Worm (Caenorhabditis elegans) whole organism, early embryonic: ENCODE results near the gene T27E9.2.

ENCODE experiments used
- B0310.2 ChIP-seq: sonication (generic microtip); optimal IDR thresholded peaks from 2 replicates; lab custom pipeline; 2016; ENCODE audit warnings: mild to moderate bottlenecking, missing genetic modification characterization, missing compliant biosample characterization
- F13C5.2 ChIP-seq: sonication (generic microtip); optimal IDR thresholded peaks from 2 replicates; lab custom pipeline; 2017; ENCODE audit warnings: mild to moderate bottlenecking, missing genetic modification characterization, inconsistent platforms, missing compliant biosample characterization
- aly-1 ChIP-seq: sonication (generic microtip); optimal IDR thresholded peaks from 2 replicates; lab custom pipeline; 2016; ENCODE audit warnings: missing genetic modification characterization, missing compliant biosample characterization
- ama-1 ChIP-seq: fragments of 150-350 bp; optimal IDR thresholded peaks from 2 replicates; lab custom pipeline; 2014
- ceh-13 ChIP-seq: fragments of 200-800 bp; sonication (Bioruptor generic); optimal IDR thresholded peaks from 2 replicates; lab custom pipeline; 2018; ENCODE audit warnings: mild to moderate bottlenecking, missing genetic modification characterization, missing compliant biosample characterization
- ceh-36 ChIP-seq: sonication (generic microtip); optimal IDR thresholded peaks from 2 replicates; lab custom pipeline; 2016; ENCODE audit warnings: missing genetic modification characterization, inconsistent platforms, missing compliant biosample characterization
- ets-7 ChIP-seq: sonication (generic microtip); optimal IDR thresholded peaks from 2 replicates; lab custom pipeline; 2016; ENCODE audit warnings: missing genotype, missing genetic modification characterization, missing compliant biosample characterization
- flt-1 ChIP-seq: fragments of 200-800 bp; sonication (Bioruptor generic); IDR thresholded peaks from 2 replicates; pipeline ENCODE4 v1.3.6; 2022; ENCODE audit warnings: missing genetic modification characterization, missing compliant biosample characterization
- hmbx-1 ChIP-seq: sonication (generic microtip); optimal IDR thresholded peaks from 2 replicates; lab custom pipeline; 2016; ENCODE audit warnings: mild to moderate bottlenecking, missing genetic modification characterization, missing compliant biosample characterization
- hmg-4 ChIP-seq: fragments of 200-800 bp; sonication (Bioruptor generic); optimal IDR thresholded peaks from 2 replicates; lab custom pipeline; 2018; ENCODE audit warnings: mild to moderate bottlenecking, missing genetic modification characterization, missing compliant biosample characterization
- hnd-1 ChIP-seq: sonication (generic microtip); optimal IDR thresholded peaks from 2 replicates; lab custom pipeline; 2016; ENCODE audit warnings: missing genetic modification characterization, missing compliant biosample characterization
- pes-1 ChIP-seq: fragments of 200-800 bp; sonication (Bioruptor generic); IDR thresholded peaks from 2 replicates; pipeline ENCODE4 v1.3.6; 2022; ENCODE audit warnings: missing genetic modification reagents, missing genetic modification characterization, missing compliant biosample characterization
- scrt-1 ChIP-seq: fragments of 200-800 bp; sonication (Bioruptor generic); IDR thresholded peaks from 2 replicates; pipeline ENCODE4 v1.3.6; 2022; ENCODE audit warnings: missing genetic modification characterization, missing compliant biosample characterization
- sea-1 ChIP-seq: fragments of 200-800 bp; sonication (Bioruptor generic); conservative IDR thresholded peaks from 2 replicates; pipeline ENCODE4 v1.3.6; 2022; ENCODE audit warnings: missing genetic modification characterization, missing compliant biosample characterization
- tbx-11 ChIP-seq: fragments of 200-800 bp; sonication (Bioruptor generic); IDR thresholded peaks from 2 replicates; pipeline ENCODE4 v1.3.6; 2022; ENCODE audit warnings: missing genetic modification characterization, missing compliant biosample characterization
- tbx-37 ChIP-seq: fragments of 200-800 bp; sonication (Bioruptor generic); conservative IDR thresholded peaks from 2 replicates; pipeline ENCODE4 v1.3.6; 2022; ENCODE audit warnings: missing genetic modification reagents, missing genetic modification characterization, missing compliant biosample characterization
- tra-4 ChIP-seq: sonication (generic microtip); optimal IDR thresholded peaks from 2 replicates; lab custom pipeline; 2017; ENCODE audit warnings: missing genetic modification characterization, missing compliant biosample characterization

Gene T27E9.2

DNA sequence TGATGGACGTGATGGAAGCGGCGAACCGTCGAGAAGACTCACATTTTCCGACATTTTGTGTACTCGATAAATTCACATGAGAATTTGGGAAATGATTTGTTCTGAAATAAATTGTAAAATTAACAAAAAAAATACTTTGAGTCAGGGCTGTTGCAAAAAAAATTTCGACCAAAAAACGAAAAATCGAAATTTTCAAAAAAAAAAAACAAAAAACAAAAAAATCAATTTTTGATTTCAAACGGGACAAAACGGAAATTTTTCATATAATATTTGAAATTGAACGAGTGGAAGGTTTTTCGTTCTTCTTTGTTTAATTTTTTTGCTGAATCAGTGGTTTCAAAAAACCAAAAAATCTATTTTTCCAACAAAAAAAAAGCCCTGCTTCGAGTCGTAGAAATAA lies 7.2 kb downstream of the T27E9.2 start, which contains the start of gene cua-1:
TSS of gene cua-1 (minus strand) at position 101 of the 400 bp plus-strand sequence.
- TF ChIP-seq hmbx-1 (tag; lab: Kevin White, UChicago): no peak

DNA sequence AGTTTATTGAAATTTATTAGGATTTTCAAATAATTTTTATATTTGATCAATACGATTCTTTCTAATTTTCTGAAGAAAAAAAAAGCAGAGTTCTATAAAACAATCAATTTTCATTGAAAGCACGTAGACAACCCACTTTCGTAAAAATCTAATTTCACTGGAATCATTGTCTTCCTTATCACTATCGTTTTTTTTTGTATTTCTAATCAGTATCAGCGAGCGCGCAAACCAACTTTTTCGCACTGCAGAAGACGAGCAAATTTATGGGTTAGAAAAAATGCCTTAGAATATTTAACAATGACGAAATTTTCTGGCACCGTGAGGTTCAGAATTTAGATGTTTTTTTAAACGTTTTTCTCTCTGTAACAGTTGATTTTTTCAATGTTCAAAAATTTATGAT lies 9.6 kb downstream of the T27E9.2 start:
- TF ChIP-seq B0310.2 (tag; lab: Kevin White, UChicago) (no peak), ceh-13 (GFP tag; lab: Kevin White, UChicago) (no peak), scrt-1 (no peak), flt-1 (GFP tag; lab: Robert Waterston, UW) (no peak), tbx-11 (GFP tag; lab: Robert Waterston, UW) (no peak), hnd-1 (no peak), aly-1 (no peak), ets-7 (tag; lab: Kevin White, UChicago) (no peak), ama-1 (no peak), hmbx-1 (tag; lab: Kevin White, UChicago) (no peak), pes-1 (GFP tag; lab: Robert Waterston, UW) (no peak), tra-4 (tag; lab: Kevin White, UChicago) (no peak), F13C5.2 (tag; lab: Kevin White, UChicago) (no peak)

DNA sequence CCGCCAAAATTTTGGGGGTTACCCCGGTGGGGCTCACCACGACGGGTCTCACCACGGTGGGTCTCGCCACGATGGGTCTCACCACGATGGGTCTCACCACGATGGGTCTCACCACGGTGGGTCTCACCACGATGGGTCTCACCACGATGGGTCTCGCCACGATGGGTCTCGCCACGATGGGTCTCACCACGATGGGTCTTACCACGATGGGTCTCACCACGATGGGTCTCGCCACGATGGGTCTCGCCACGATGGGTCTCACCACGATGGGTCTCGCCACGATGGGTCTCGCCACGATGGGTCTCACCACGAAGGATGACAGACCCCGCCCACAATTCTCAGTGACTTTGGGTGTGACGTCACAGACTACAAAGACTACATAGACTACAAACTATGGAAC lies 14.1 kb downstream of the T27E9.2 start:
- 0 out of 2 replicates have a peak, but pooled peaks have one; percentile 32 for TF ChIP-seq tbx-37 (GFP tag; lab: Robert Waterston, UW)

DNA sequence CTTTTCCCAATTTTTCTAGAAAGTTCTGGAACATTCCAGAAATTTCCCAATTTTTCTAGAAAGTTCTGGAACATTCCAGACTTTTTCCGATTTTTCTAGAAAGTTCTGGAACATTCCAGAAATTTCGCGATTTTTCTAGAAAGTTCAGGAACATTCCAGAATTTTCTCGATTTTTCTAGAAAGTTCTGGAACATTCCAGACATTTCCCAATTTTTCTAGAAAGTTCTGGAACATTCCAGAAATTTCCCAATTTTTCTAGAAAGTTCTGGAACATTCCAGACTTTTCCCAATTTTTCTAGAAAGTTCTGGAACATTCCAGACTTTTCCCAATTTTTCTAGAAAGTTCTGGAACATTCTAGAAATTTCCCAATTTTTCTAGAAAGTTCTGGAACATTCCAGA lies 14.9 kb downstream of the T27E9.2 start:
- TF ChIP-seq pes-1 (GFP tag; lab: Robert Waterston, UW): peak; percentile 39; the same call in 1 of the 2 replicates
- TF ChIP-seq tbx-11 (GFP tag; lab: Robert Waterston, UW): peak; percentile 25; the same call in 1 of the 2 replicates

DNA sequence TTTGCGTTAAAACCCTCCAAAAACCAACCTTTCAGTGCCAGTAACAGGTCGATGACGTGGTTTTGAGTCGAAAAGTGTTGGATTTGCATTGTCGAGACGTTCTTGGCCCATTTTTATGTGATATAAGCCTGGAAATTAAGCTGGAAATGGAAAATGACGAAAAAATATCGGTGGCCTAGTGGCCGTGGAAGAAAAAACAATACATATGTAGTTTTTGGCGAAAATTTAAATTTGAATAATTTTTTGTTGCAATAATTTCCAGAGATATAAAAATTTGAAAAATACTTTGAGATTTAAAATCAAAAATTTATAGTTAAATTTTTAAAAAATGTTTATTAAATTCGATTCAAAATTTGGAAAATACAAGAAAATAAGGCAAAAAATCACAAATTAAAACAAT lies 23.0 kb downstream of the T27E9.2 start, which contains the start of gene ciao-2B:
TSS of gene ciao-2B (minus strand) at position 130 of the 400 bp plus-strand sequence.
- TF ChIP-seq B0310.2 (tag; lab: Kevin White, UChicago) (no peak), tbx-37 (GFP tag; lab: Robert Waterston, UW) (peak; percentile 35; the same call in 1 of the 2 replicates)

DNA sequence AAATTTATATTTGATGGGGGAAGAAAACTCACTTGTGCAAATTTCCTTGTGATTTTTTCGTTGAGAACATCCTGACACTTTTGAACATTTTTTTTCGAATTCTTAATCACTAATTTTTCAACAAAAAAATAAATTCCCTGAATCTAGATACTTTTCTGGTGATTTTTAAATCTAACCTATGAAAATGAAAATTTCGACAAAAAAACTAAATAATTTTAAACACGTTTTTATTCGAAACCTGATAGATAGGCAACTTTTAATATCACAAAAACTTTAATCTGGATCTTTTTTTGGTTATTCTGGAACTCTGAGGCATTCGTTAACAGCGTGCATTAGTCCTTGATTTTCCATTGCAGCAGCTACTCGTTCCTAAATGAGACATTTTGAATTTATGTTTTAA lies 25.5 kb downstream of the T27E9.2 start, which contains the start of gene F45G2.9:
TSS of gene F45G2.9 (minus strand) at position 101 of the 400 bp plus-strand sequence.
- TF ChIP-seq flt-1 (GFP tag; lab: Robert Waterston, UW) (no peak), ama-1 (no peak), F13C5.2 (tag; lab: Kevin White, UChicago) (no peak), hnd-1 (no peak), sea-1 (GFP tag; lab: Robert Waterston, UW) (no peak), tra-4 (tag; lab: Kevin White, UChicago) (no peak), ceh-36 (tag; lab: Kevin White, UChicago) (no peak), aly-1 (no peak), B0310.2 (tag; lab: Kevin White, UChicago) (no peak), pes-1 (GFP tag; lab: Robert Waterston, UW) (no peak), hmbx-1 (tag; lab: Kevin White, UChicago) (no peak), tbx-11 (GFP tag; lab: Robert Waterston, UW) (no peak), hmg-4 (GFP tag; lab: Kevin White, UChicago) (no peak), tbx-37 (GFP tag; lab: Robert Waterston, UW) (no peak), ceh-13 (GFP tag; lab: Kevin White, UChicago) (no peak), scrt-1 (no peak), ets-7 (tag; lab: Kevin White, UChicago) (no peak)

DNA sequence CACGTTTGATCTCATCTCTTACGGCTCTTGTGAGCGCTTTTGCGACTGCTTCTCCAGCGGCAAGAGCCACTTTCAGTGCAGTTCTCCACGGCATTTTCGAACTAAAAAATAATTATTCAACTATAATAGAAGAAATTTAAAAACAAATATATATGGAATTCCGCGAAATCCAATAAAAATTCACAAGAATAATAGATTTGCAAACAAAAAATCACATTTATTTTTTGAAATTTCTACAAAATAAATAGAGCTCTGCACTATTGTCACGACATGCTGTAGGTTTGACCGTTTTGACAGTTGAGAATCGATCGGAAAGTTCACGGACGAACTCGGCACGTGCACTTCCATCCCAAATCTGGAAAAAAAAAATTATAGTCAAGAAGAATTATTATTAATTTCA lies 26.8 kb downstream of the T27E9.2 start, which contains the start of gene F45G2.8:
TSS of gene F45G2.8 (minus strand) at position 101 of the 400 bp plus-strand sequence.
- TF ChIP-seq tra-4 (tag; lab: Kevin White, UChicago) (no peak), pes-1 (GFP tag; lab: Robert Waterston, UW) (no peak), B0310.2 (tag; lab: Kevin White, UChicago) (no peak), flt-1 (GFP tag; lab: Robert Waterston, UW) (no peak), hnd-1 (no peak), tbx-37 (GFP tag; lab: Robert Waterston, UW) (no peak), aly-1 (no peak), tbx-11 (GFP tag; lab: Robert Waterston, UW) (no peak), hmg-4 (GFP tag; lab: Kevin White, UChicago) (no peak), hmbx-1 (tag; lab: Kevin White, UChicago) (no peak), scrt-1 (no peak)

DNA sequence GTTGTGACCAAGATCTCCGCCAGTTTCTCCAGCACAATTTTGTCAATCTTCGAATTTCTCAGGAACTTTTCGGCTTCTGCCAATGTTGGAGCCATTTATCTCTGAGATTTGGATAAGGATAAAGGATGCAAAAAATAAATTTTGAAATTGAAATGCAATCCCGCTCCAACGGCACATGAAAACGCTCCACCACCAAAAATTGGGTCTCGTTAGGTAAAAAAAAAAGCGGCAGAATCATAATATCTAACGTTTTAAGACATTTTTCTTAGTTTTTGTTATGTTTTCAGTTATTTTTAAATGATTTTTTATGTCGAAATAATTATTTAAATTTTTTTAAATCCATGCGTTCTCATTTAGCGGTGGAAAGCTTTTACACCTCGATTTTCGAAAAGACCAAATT lies 28.0 kb downstream of the T27E9.2 start, which contains the start of gene F45G2.7:
TSS of gene F45G2.7 (minus strand) at position 101 of the 400 bp plus-strand sequence.
- TF ChIP-seq ceh-36 (tag; lab: Kevin White, UChicago): no peak
- TF ChIP-seq tra-4 (tag; lab: Kevin White, UChicago): no peak
- TF ChIP-seq flt-1 (GFP tag; lab: Robert Waterston, UW): no peak
- TF ChIP-seq aly-1: no peak
- no peak for TF ChIP-seq pes-1 (GFP tag; lab: Robert Waterston, UW)
- TF ChIP-seq tbx-11 (GFP tag; lab: Robert Waterston, UW): no peak
- no peak for TF ChIP-seq ama-1
- TF ChIP-seq sea-1 (GFP tag; lab: Robert Waterston, UW): no peak
- TF ChIP-seq tbx-37 (GFP tag; lab: Robert Waterston, UW): no peak
- no peak for TF ChIP-seq ceh-13 (GFP tag; lab: Kevin White, UChicago)
- no peak for TF ChIP-seq ets-7 (tag; lab: Kevin White, UChicago)
- TF ChIP-seq B0310.2 (tag; lab: Kevin White, UChicago): no peak
